Worm (Caenorhabditis elegans): ENCODE measurements around the gene lron-13.

The lron-13 gene

ce11 chrIII:13563000-13563522, 35.8 kb downstream of the lron-13 start, which contains the start of gene T05D4.2:
Gene T05D4.2, minus strand, starts transcription at chrIII:13563082.
- TF ChIP-seq ama-1 (optimal IDR thresholded peaks at IDR 0.05) (peak; percentile 92), ceh-82 (tag; optimal IDR thresholded peaks at IDR 0.05) (peak; percentile 30), aly-2 (tag; optimal IDR thresholded peaks at IDR 0.05) (no peak), fkh-10 (GFP tag; optimal IDR thresholded peaks at IDR 0.05) (no peak)

ce11 chrIII:13563583-13563982, 36.3 kb downstream of the lron-13 start:
- no peak for TF ChIP-seq nhr-237 (tag; optimal IDR thresholded peaks at IDR 0.05)
- no peak for TF ChIP-seq snpc-4 (tag; optimal IDR thresholded peaks at IDR 0.05)
- no peak for TF ChIP-seq pqm-1 (tag; optimal IDR thresholded peaks at IDR 0.05)
- no peak for TF ChIP-seq eor-1 (tag; optimal IDR thresholded peaks at IDR 0.05)

ce11 chrIII:13564929-13565328, 37.7 kb downstream of the lron-13 start, which contains the start of gene aldo-1:
Gene aldo-1, minus strand, starts transcription at chrIII:13564937.
- TF ChIP-seq zag-1 (tag; optimal IDR thresholded peaks at IDR 0.05) (no peak), nhr-25 (tag; optimal IDR thresholded peaks at IDR 0.05) (no peak), nhr-11 (tag; optimal IDR thresholded peaks at IDR 0.05) (no peak), pha-4 (tag; optimal IDR thresholded peaks at IDR 0.05) (no peak), eor-1 (tag; optimal IDR thresholded peaks at IDR 0.05) (no peak), lsy-12 (tag; optimal IDR thresholded peaks at IDR 0.05) (no peak), elt-2 (tag; optimal IDR thresholded peaks at IDR 0.05) (no peak), lin-39 (tag; optimal IDR thresholded peaks at IDR 0.05) (peak; percentile 2), tbx-2 (tag; optimal IDR thresholded peaks at IDR 0.05) (no peak), ceh-16 (tag; optimal IDR thresholded peaks at IDR 0.05) (no peak), aly-2 (tag; optimal IDR thresholded peaks at IDR 0.05) (no peak), egl-27 (tag; optimal IDR thresholded peaks at IDR 0.05) (no peak), jun-1 (tag; optimal IDR thresholded peaks at IDR 0.05) (no peak), nhr-237 (tag; optimal IDR thresholded peaks at IDR 0.05) (no peak), snpc-4 (tag; optimal IDR thresholded peaks at IDR 0.05) (peak; percentile 19), ZK546.5 (tag; optimal IDR thresholded peaks at IDR 0.05) (no peak), ztf-4 (tag; optimal IDR thresholded peaks at IDR 0.05) (no peak), sea-2 (GFP tag; optimal IDR thresholded peaks at IDR 0.05) (no peak), daf-12 (tag; optimal IDR thresholded peaks at IDR 0.05) (no peak), lin-15B (tag; optimal IDR thresholded peaks at IDR 0.05) (peak; percentile 5), ama-1 (optimal IDR thresholded peaks at IDR 0.05) (no peak), skn-1 (tag; optimal IDR thresholded peaks at IDR 0.05) (no peak), nhr-43 (tag; optimal IDR thresholded peaks at IDR 0.05; ENCODE audit: poor library complexity, severe bottlenecking) (no peak), ceh-9 (tag; optimal IDR thresholded peaks at IDR 0.05) (no peak), fos-1 (tag; optimal IDR thresholded peaks at IDR 0.05) (no peak), ztf-11 (tag; optimal IDR thresholded peaks at IDR 0.05) (no peak), pqm-1 (tag; optimal IDR thresholded peaks at IDR 0.05) (no peak), fkh-2 (tag; optimal IDR thresholded peaks at IDR 0.05) (no peak), ceh-28 (tag; optimal IDR thresholded peaks at IDR 0.05) (no peak), unc-62 (GFP tag; optimal IDR thresholded peaks at IDR 0.05) (no peak), nhr-77 (tag; optimal IDR thresholded peaks at IDR 0.05) (no peak), unc-39 (tag; optimal IDR thresholded peaks at IDR 0.05) (no peak), egl-5 (tag; optimal IDR thresholded peaks at IDR 0.05) (peak; percentile 34), fkh-10 (GFP tag; optimal IDR thresholded peaks at IDR 0.05) (peak; percentile 27), mdl-1 (tag; optimal IDR thresholded peaks at IDR 0.05) (no peak), nhr-12 (tag; optimal IDR thresholded peaks at IDR 0.05) (no peak), ceh-82 (tag; optimal IDR thresholded peaks at IDR 0.05) (no peak), R02D3.7 (tag; optimal IDR thresholded peaks at IDR 0.05) (no peak), mml-1 (tag; optimal IDR thresholded peaks at IDR 0.05) (no peak), nhr-28 (tag; optimal IDR thresholded peaks at IDR 0.05) (no peak), nhr-67 (tag; optimal IDR thresholded peaks at IDR 0.05) (no peak), nhr-23 (tag; optimal IDR thresholded peaks at IDR 0.05) (no peak), elt-1 (tag; optimal IDR thresholded peaks at IDR 0.05) (no peak), nfya-1 (tag; optimal IDR thresholded peaks at IDR 0.05; ENCODE audit: insufficient read depth) (peak; percentile 64), elt-3 (tag; optimal IDR thresholded peaks at IDR 0.05) (no peak), hmg-11 (tag; optimal IDR thresholded peaks at IDR 0.05) (peak; percentile 59), nhr-76 (tag; optimal IDR thresholded peaks at IDR 0.05) (no peak)

Measured in whole organism, L3 larva.